Worm (Caenorhabditis elegans): ENCODE data around the gene reps-1.

- TF ChIP-seq ama-1 (optimal IDR thresholded peaks at IDR 0.05) (no peak), unc-130 (GFP tag; optimal IDR thresholded peaks at IDR 0.05) (no peak)
Measured at ce11 chrV:18993535-18993990, 3.3 kb upstream of the reps-1 start, which contains the start of gene gtf-2F2.
